Worm (Caenorhabditis elegans): ENCODE data around the gene fem-2.

DNA sequence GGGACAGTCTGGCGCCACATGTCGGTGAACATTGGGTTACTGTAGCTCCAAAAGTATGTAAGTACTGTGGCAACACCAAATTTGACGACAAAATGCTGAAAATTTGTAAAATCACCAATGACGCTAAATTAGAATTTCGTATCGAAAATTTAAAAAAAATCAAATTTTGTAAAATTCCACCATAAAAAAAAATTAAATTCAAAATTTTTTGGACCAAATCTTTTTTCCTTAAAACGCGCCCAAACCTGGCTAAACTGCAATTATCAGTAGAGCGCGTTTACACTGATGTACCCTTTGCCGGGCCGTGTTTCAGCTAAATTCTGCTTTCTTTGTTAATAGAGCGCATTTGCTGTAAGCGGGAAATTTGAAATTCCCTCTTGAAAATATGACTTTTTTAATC, 3.0 kb downstream of the fem-2 start, which contains the start of gene T19C3.6:
- TF ChIP-seq ztf-11 (tag; optimal IDR thresholded peaks at IDR 0.05) (no peak), ama-1 (optimal IDR thresholded peaks at IDR 0.05) (no peak), nhr-12 (tag; optimal IDR thresholded peaks at IDR 0.05) (no peak), blmp-1 (tag; optimal IDR thresholded peaks at IDR 0.05; ENCODE audit: insufficient read depth) (no peak), unc-39 (tag; optimal IDR thresholded peaks at IDR 0.05) (no peak), nhr-23 (tag; optimal IDR thresholded peaks at IDR 0.05) (no peak), snpc-4 (tag; optimal IDR thresholded peaks at IDR 0.05) (no peak), ztf-4 (tag; optimal IDR thresholded peaks at IDR 0.05) (no peak), zag-1 (tag; optimal IDR thresholded peaks at IDR 0.05) (no peak)
